Worm (Caenorhabditis elegans) whole organism, L4/young adult: ENCODE measurements around the gene ZC513.2.

Experiments used
- W03F9.2 ChIP-seq: fragments of 150-350 bp; optimal IDR thresholded peaks from 2 replicates; lab custom pipeline; 2014; ENCODE audit warnings: missing biosample characterization, missing genetic modification characterization
- dao-5 ChIP-seq: sonication (generic microtip); optimal IDR thresholded peaks from 2 replicates; lab custom pipeline; 2016; ENCODE audit warnings: missing genotype, missing genetic modification characterization, moderate library complexity, missing compliant biosample characterization
- him-1 ChIP-seq: sonication (generic microtip); optimal IDR thresholded peaks from 2 replicates; lab custom pipeline; 2016; ENCODE audit warnings: missing genotype, missing genetic modification reagents, missing genetic modification characterization, missing compliant biosample characterization

ce11 chrV:8051851-8052250, 2.4 kb upstream of the ZC513.2 start, which contains the start of gene sth-1:
- TF ChIP-seq him-1 (tag; lab: Kevin White, UChicago) (no peak), W03F9.2 (tag; lab: Kevin White, UChicago) (no peak), dao-5 (tag; lab: Kevin White, UChicago) (no peak)
